Fruit fly (Drosophila melanogaster): ENCODE results near the gene NTPase.

DNA sequence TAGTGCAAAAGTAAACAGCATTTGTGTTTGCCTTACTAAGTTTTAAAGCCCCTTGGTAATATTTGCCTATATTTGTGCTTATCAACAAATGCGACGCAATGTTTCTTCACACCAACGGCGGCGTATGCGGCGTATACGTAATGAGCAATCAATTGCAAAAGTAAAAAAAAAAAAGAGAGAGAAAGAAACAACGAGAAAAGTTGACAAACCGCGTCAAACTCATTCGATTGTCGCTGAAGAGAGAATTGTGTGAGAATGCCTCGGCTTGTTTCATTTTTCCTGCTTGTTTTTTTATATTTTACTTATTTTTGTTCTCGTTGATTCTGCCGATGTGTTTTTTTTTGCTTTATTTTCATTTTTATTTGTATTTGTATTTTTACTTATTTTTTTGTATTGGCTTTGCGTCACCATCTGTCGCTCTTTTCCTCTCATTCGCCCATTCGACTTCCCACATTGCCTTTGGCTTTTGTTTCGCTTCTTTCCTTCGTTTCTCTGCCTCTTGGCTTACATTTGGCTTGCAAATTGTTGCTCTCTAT lies 38.7 kb upstream of the NTPase start:
- TF ChIP-seq Dad (GFP tag; optimal IDR thresholded peaks at IDR 0.05) (no peak), lab (GFP tag; optimal IDR thresholded peaks at IDR 0.05) (no peak), BtbVII (GFP tag; optimal IDR thresholded peaks at IDR 0.05) (no peak), psq (GFP tag; optimal IDR thresholded peaks at IDR 0.05) (no peak), H15 (GFP tag; IDR thresholded peaks at IDR 0.05) (no peak), Hr78 (GFP tag; optimal IDR thresholded peaks at IDR 0.05) (no peak), CG7357 (GFP tag; IDR thresholded peaks at IDR 0.05) (no peak), CG10654 (GFP tag; optimal IDR thresholded peaks at IDR 0.05) (no peak), gsb (GFP tag; IDR thresholded peaks at IDR 0.05) (no peak), Sox100B (GFP tag; optimal IDR thresholded peaks at IDR 0.05) (no peak), CG17612 (GFP tag; IDR thresholded peaks at IDR 0.05) (no peak)

All from whole organism, embryonic.